Fruit fly (Drosophila melanogaster): ENCODE results near the gene CG42238.

CG42238 gene

DNA sequence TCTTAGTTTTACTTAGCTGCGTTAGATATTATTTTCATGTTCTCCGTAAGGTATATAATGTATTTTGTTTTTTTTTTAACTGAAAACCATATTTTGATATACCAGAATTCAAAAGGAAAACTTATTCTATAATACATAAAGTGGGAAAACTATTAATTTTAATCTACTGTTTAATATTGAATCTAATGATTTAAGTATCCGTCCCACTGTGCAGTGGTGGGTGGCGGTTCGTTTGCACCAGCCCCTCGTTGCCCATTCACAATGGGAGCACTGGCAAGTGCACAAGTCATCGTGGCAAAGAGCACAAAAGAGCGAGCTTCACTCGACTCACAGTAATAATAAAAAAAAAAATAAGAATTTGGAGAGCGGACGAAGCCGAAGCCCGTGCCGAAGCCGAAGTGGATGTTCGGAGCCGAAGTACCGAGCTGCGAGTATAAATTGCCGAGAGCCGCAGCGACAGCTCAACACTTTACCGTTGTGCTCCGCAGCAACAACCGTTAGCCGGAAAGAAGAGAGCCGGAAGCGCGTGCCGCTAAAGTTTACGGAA lies 44.6 kb upstream of the CG42238 start, which contains the start of gene CG34136 (continued):
- no peak for TF ChIP-seq CG33213 (GFP tag; optimal IDR thresholded peaks at IDR 0.05)
- TF ChIP-seq CG10462 (GFP tag; optimal IDR thresholded peaks at IDR 0.05) = no peak
- TF ChIP-seq peb (GFP tag; IDR thresholded peaks at IDR 0.05) = no peak
- TF ChIP-seq PHDP (tag; optimal IDR thresholded peaks at IDR 0.05) = peak; percentile 37
- TF ChIP-seq wdn (GFP tag; IDR thresholded peaks at IDR 0.05) = no peak
- peak; percentile 60 for TF ChIP-seq slbo (GFP tag; IDR thresholded peaks at IDR 0.05)
- TF ChIP-seq CG10543 (GFP tag; optimal IDR thresholded peaks at IDR 0.05) = peak; percentile 21
- peak; percentile 77 for TF ChIP-seq Drgx (GFP tag; IDR thresholded peaks at IDR 0.05)
- TF ChIP-seq odd (GFP tag; optimal IDR thresholded peaks at IDR 0.05) = peak; percentile 28
- peak; percentile 14 for TF ChIP-seq CG12104 (GFP tag; optimal IDR thresholded peaks at IDR 0.05)
- TF ChIP-seq CG8765 (GFP tag; IDR thresholded peaks at IDR 0.05) = no peak
- TF ChIP-seq CG2120 (GFP tag; optimal IDR thresholded peaks at IDR 0.05) = peak; percentile 25
- no peak for TF ChIP-seq Dref (GFP tag; IDR thresholded peaks at IDR 0.05)
- peak; percentile 40 for TF ChIP-seq Hsf (GFP tag; optimal IDR thresholded peaks at IDR 0.05)
- no peak for TF ChIP-seq Adf1 (GFP tag; IDR thresholded peaks at IDR 0.05)
- peak; percentile 1 for TF ChIP-seq NC2β (GFP tag; optimal IDR thresholded peaks at IDR 0.05)
- TF ChIP-seq Neu2 (GFP tag; optimal IDR thresholded peaks at IDR 0.05; ENCODE audit: borderline replicate concordance) = no peak
- no peak for TF ChIP-seq ssp (GFP tag; IDR thresholded peaks at IDR 0.05)
- TF ChIP-seq Asciz (GFP tag; optimal IDR thresholded peaks at IDR 0.05) = peak; percentile 42
- TF ChIP-seq CG4404 (GFP tag; IDR thresholded peaks at IDR 0.05) = no peak
- TF ChIP-seq hb (GFP tag; IDR thresholded peaks at IDR 0.05; ENCODE audit: partially characterized antibody) = no peak
- TF ChIP-seq CG16779 (GFP tag; IDR thresholded peaks at IDR 0.05) = no peak
- TF ChIP-seq CG11504 (tag; optimal IDR thresholded peaks at IDR 0.05) = no peak
- no peak for TF ChIP-seq al (GFP tag; IDR thresholded peaks at IDR 0.05)
- no peak for TF ChIP-seq klu (GFP tag; IDR thresholded peaks at IDR 0.05)
- TF ChIP-seq CG34376 (GFP tag; optimal IDR thresholded peaks at IDR 0.05) = peak; percentile 54
- peak; percentile 6; the same call in 1 of the 2 replicates for TF ChIP-seq MBD-R2 (GFP tag; IDR thresholded peaks at IDR 0.05)
- no peak for TF ChIP-seq CG14710 (tag; optimal IDR thresholded peaks at IDR 0.05)
- peak; percentile 28 for TF ChIP-seq unpg (GFP tag; optimal IDR thresholded peaks at IDR 0.05)
- no peak for TF ChIP-seq cas (GFP tag; IDR thresholded peaks at IDR 0.05)
- TF ChIP-seq Scr (GFP tag; IDR thresholded peaks at IDR 0.05; ENCODE audit: partially characterized antibody) = no peak
- no peak for TF ChIP-seq fd64A (GFP tag; optimal IDR thresholded peaks at IDR 0.05)
- TF ChIP-seq Hr51 (GFP tag; optimal IDR thresholded peaks at IDR 0.05) = peak in 1 of 2 experiments; percentile 74
- TF ChIP-seq CG34224 (GFP tag; IDR thresholded peaks at IDR 0.05; ENCODE audit: partially characterized antibody) = 0 out of 3 replicates have a peak, but pooled peaks have one; percentile 9
- peak; percentile 26; the same call in 1 of the 2 replicates for TF ChIP-seq E2f1 (GFP tag; IDR thresholded peaks at IDR 0.05)
- no peak for TF ChIP-seq sna (GFP tag; IDR thresholded peaks at IDR 0.05; ENCODE audit: partially characterized antibody)
- no peak for TF ChIP-seq Bdp1 (GFP tag; optimal IDR thresholded peaks at IDR 0.05)
- peak; percentile 11 for TF ChIP-seq CG15479 (GFP tag; optimal IDR thresholded peaks at IDR 0.05)
- TF ChIP-seq CG8281 (tag; optimal IDR thresholded peaks at IDR 0.05) = no peak
- TF ChIP-seq Dad (GFP tag; optimal IDR thresholded peaks at IDR 0.05) = no peak
- TF ChIP-seq CG12391 (tag; optimal IDR thresholded peaks at IDR 0.05) = no peak
- TF ChIP-seq Atf-2 (GFP tag; optimal IDR thresholded peaks at IDR 0.05) = peak; percentile 16
- peak; percentile 32 for TF ChIP-seq bcd (GFP tag; optimal IDR thresholded peaks at IDR 0.05)
- no peak for TF ChIP-seq CG14667 (GFP tag; IDR thresholded peaks at IDR 0.05)
- no peak for TF ChIP-seq ap (GFP tag; IDR thresholded peaks at IDR 0.05)
- TF ChIP-seq MTF-1 (GFP tag; optimal IDR thresholded peaks at IDR 0.05; ENCODE audit: borderline replicate concordance) = no peak
- no peak for TF ChIP-seq HmgZ (tag; optimal IDR thresholded peaks at IDR 0.05)
- peak; percentile 77 for TF ChIP-seq CG3163 (GFP tag; optimal IDR thresholded peaks at IDR 0.05)
- no peak for TF ChIP-seq hkb (optimal IDR thresholded peaks at IDR 0.05)
- TF ChIP-seq hkb (GFP tag; IDR thresholded peaks at IDR 0.05) = peak; percentile 49; the same call in 1 of the 2 replicates
- peak; percentile 56 for TF ChIP-seq Sox102F (GFP tag; optimal IDR thresholded peaks at IDR 0.05)
